Fruit fly (Drosophila melanogaster) whole organism: ENCODE data around the gene Grx1.

ENCODE experiments used
- CG8478 ChIP-seq: fragments of >200 bp; optimal IDR thresholded peaks from 2 replicates; lab custom pipeline; 2018; ENCODE audit warnings: inconsistent platforms
- Dll ChIP-seq: fragments of >200 bp; optimal IDR thresholded peaks from 2 replicates; lab custom pipeline; 2017
- EcR ChIP-seq, 2 experiments: fragments of >200 bp; optimal IDR thresholded peaks; 2 replicates each; lab custom pipeline; 2017; ENCODE audit warnings: missing biosample characterization in 2 of 2, missing genetic modification characterization in 2 of 2, missing genetic modification reagents in 2 of 2
- pan ChIP-seq: fragments of >200 bp; optimal IDR thresholded peaks from 2 replicates; lab custom pipeline; 2017
- psq ChIP-seq: fragments of >200 bp; optimal IDR thresholded peaks from 2 replicates; lab custom pipeline; 2017
- usp ChIP-seq: fragments of >200 bp; optimal IDR thresholded peaks from 2 replicates; lab custom pipeline; 2017; ENCODE audit warnings: missing biosample characterization, missing genetic modification characterization, mixed read lengths

Grx1 gene

dm6 chr3L:18869035-18869826, at the start of gene Grx1:
Grx1 (plus strand) TSS chr3L:18869230.
- TF ChIP-seq usp (GFP tag; lab: Kevin White, UChicago) (no peak), EcR (GFP tag; optimal IDR thresholded peaks at IDR 0.05; lab: Kevin White, UChicago) (no peak), psq (lab: Kevin White, UChicago) (no peak), pan (no peak)

- TF ChIP-seq Dll (no peak), EcR (GFP tag; optimal IDR thresholded peaks at IDR 0.05; lab: Kevin White, UChicago) (no peak), psq (lab: Kevin White, UChicago) (no peak), usp (GFP tag; lab: Kevin White, UChicago) (no peak), CG8478 (no peak), pan (no peak)
Measured at dm6 chr3L:18819262-18819886, 49.7 kb upstream of the Grx1 start.

dm6 chr3L:18819887-18820637, 49.0 kb upstream of the Grx1 start:
- TF ChIP-seq EcR (GFP tag; optimal IDR thresholded peaks at IDR 0.05; lab: Kevin White, UChicago) (peak in 1 of 2 experiments; percentile 6), pan (no peak)

dm6 chr3L:18820638-18821382, 48.2 kb upstream of the Grx1 start, which contains the start of the genes CG14073 and HipHop:
CG14073 (minus strand) TSS chr3L:18820675.
HipHop (plus strand) TSS chr3L:18821171.
- TF ChIP-seq Dll: no peak
- no peak for TF ChIP-seq usp (GFP tag; lab: Kevin White, UChicago)
- TF ChIP-seq pan: no peak
- TF ChIP-seq EcR (GFP tag; optimal IDR thresholded peaks at IDR 0.05; lab: Kevin White, UChicago): no peak
- no peak for TF ChIP-seq psq (lab: Kevin White, UChicago)
- no peak for TF ChIP-seq CG8478

dm6 chr3L:18822049-18822448, 47.0 kb upstream of the Grx1 start:
- no peak for TF ChIP-seq EcR (GFP tag; optimal IDR thresholded peaks at IDR 0.05; lab: Kevin White, UChicago)
- TF ChIP-seq usp (GFP tag; lab: Kevin White, UChicago): no peak

- TF ChIP-seq EcR (GFP tag; optimal IDR thresholded peaks at IDR 0.05; lab: Kevin White, UChicago) (no peak), CG8478 (no peak), Dll (no peak), usp (GFP tag; lab: Kevin White, UChicago) (no peak), psq (lab: Kevin White, UChicago) (no peak), pan (no peak)
Measured at dm6 chr3L:18822450-18823220, 46.4 kb upstream of the Grx1 start, which contains the start of gene Cat. Cat (plus strand) TSS chr3L:18822604.

- TF ChIP-seq pan: no peak
- TF ChIP-seq usp (GFP tag; lab: Kevin White, UChicago): no peak
- TF ChIP-seq CG8478: no peak
- no peak for TF ChIP-seq EcR (GFP tag; optimal IDR thresholded peaks at IDR 0.05; lab: Kevin White, UChicago)
- TF ChIP-seq Dll: no peak
- no peak for TF ChIP-seq psq (lab: Kevin White, UChicago)
Measured at dm6 chr3L:18823221-18823514, 45.9 kb upstream of the Grx1 start.

dm6 chr3L:18823870-18824561, 45.0 kb upstream of the Grx1 start:
- no peak for TF ChIP-seq pan
- TF ChIP-seq CG8478: no peak
- TF ChIP-seq usp (GFP tag; lab: Kevin White, UChicago): no peak
- no peak for TF ChIP-seq psq (lab: Kevin White, UChicago)
- peak; percentile 15 to 85 for TF ChIP-seq EcR (GFP tag; optimal IDR thresholded peaks at IDR 0.05; lab: Kevin White, UChicago)
- no peak for TF ChIP-seq Dll

- no peak for TF ChIP-seq CG8478
- TF ChIP-seq psq (lab: Kevin White, UChicago): no peak
- no peak for TF ChIP-seq pan
- no peak for TF ChIP-seq Dll
- no peak for TF ChIP-seq EcR (GFP tag; optimal IDR thresholded peaks at IDR 0.05; lab: Kevin White, UChicago)
- TF ChIP-seq usp (GFP tag; lab: Kevin White, UChicago): no peak
Measured at dm6 chr3L:18824851-18825250, 44.2 kb upstream of the Grx1 start.

dm6 chr3L:18825993-18826392, 43.0 kb upstream of the Grx1 start:
- no peak for TF ChIP-seq Dll
- no peak for TF ChIP-seq psq (lab: Kevin White, UChicago)
- no peak for TF ChIP-seq EcR (GFP tag; optimal IDR thresholded peaks at IDR 0.05; lab: Kevin White, UChicago)
- no peak for TF ChIP-seq CG8478
- TF ChIP-seq pan: no peak
- TF ChIP-seq usp (GFP tag; lab: Kevin White, UChicago): no peak

dm6 chr3L:18828318-18828717, 40.7 kb upstream of the Grx1 start:
- TF ChIP-seq EcR (GFP tag; optimal IDR thresholded peaks at IDR 0.05; lab: Kevin White, UChicago) (no peak), psq (lab: Kevin White, UChicago) (no peak), Dll (no peak), CG8478 (no peak), usp (GFP tag; lab: Kevin White, UChicago) (no peak), pan (no peak)
